Worm (Caenorhabditis elegans) whole organism, midembryonic: ENCODE results near the gene rft-1.

Source experiments
- T22C8.4 ChIP-seq: fragments of 200-800 bp; sonication (Bioruptor generic); IDR thresholded peaks from 2 replicates; pipeline ENCODE4 v1.3.6; 2022; ENCODE audit warnings: missing genetic modification characterization, missing compliant biosample characterization
- klf-2 ChIP-seq: fragments of 200-800 bp; sonication (Bioruptor generic); conservative IDR thresholded peaks from 2 replicates; pipeline ENCODE4 v1.3.6; 2022; ENCODE audit warnings: missing genetic modification reagents, missing genetic modification characterization, missing compliant biosample characterization
- med-1 ChIP-seq: sonication (generic microtip); optimal IDR thresholded peaks from 2 replicates; lab custom pipeline; 2017; ENCODE audit warnings: missing genetic modification characterization, mild to moderate bottlenecking, missing compliant biosample characterization, antibody characterized with exemption, missing genetic modification reagents; ENCODE audit not compliant: insufficient read depth
- ref-1 ChIP-seq: fragments of 200-800 bp; sonication (Bioruptor generic); conservative IDR thresholded peaks from 2 replicates; pipeline ENCODE4 v1.3.6; 2022; ENCODE audit warnings: missing genetic modification reagents, missing genetic modification characterization, missing compliant biosample characterization
- tab-1 ChIP-seq: fragments of 200-800 bp; sonication (Bioruptor generic); IDR thresholded peaks from 2 replicates; pipeline ENCODE4 v1.3.6; 2022; ENCODE audit warnings: missing genetic modification characterization, missing compliant biosample characterization
- ztf-29 ChIP-seq: fragments of 200-800 bp; sonication (Bioruptor generic); IDR thresholded peaks from 2 replicates; pipeline ENCODE4 v1.3.6; 2022; ENCODE audit warnings: missing genetic modification reagents, missing genetic modification characterization, missing compliant biosample characterization

DNA sequence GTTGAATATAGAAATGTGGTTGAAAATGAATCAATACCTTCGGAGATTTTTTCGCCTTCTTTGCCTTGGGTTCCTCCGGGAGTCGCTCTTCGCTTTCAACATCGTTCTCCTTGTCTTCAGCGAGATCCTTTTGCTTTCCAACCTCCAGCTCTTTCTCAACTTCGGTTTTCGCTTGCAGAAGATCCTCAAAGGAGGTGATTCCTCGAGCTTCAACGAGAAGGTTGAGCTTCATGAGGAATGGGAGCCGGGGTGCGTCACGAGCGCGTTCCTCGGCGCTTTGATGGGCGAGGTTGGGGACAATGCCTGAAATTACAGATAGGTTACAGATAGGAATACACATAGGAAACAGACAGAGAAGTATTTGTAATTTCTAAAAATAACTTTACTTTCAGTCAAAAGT is 44.1 kb downstream of the rft-1 start:
- TF ChIP-seq ref-1 (GFP tag; lab: Robert Waterston, UW) (no peak), tab-1 (no peak), T22C8.4 (GFP tag; lab: Robert Waterston, UW) (no peak), med-1 (GFP tag; lab: Kevin White, UChicago) (no peak), ztf-29 (GFP tag; lab: Robert Waterston, UW) (no peak), klf-2 (GFP tag; lab: Robert Waterston, UW) (no peak)
